Worm (Caenorhabditis elegans) whole organism, young adult: ENCODE results near the gene clec-196.

ENCODE experiments used
- B0019.2 ChIP-seq: fragments of 200-800 bp; sonication (Bioruptor generic); conservative IDR thresholded peaks from 2 replicates; pipeline ENCODE4 v1.3.6; 2022; ENCODE audit warnings: missing genetic modification reagents, missing genetic modification characterization, missing compliant biosample characterization
- D2030.7 ChIP-seq: fragments of 200-800 bp; sonication (Bioruptor generic); IDR thresholded peaks from 2 replicates; pipeline ENCODE4 v1.3.6; 2022; ENCODE audit warnings: missing genetic modification reagents, missing genetic modification characterization, missing compliant biosample characterization
- F10E7.11 ChIP-seq: sonication (generic microtip); optimal IDR thresholded peaks from 2 replicates; lab custom pipeline; 2017; ENCODE audit warnings: mild to moderate bottlenecking, missing genetic modification characterization, moderate library complexity, missing compliant biosample characterization
- F33H1.4 ChIP-seq: fragments of 200-800 bp; sonication (Bioruptor generic); IDR thresholded peaks from 2 replicates; pipeline ENCODE4 v1.3.6; 2022; ENCODE audit warnings: missing genetic modification reagents, missing genetic modification characterization, missing compliant biosample characterization
- F49E8.2 ChIP-seq: sonication (generic microtip); optimal IDR thresholded peaks from 3 replicates; lab custom pipeline; 2017; ENCODE audit warnings: missing genetic modification characterization, mild to moderate bottlenecking, missing compliant biosample characterization, antibody characterized with exemption, moderate library complexity; ENCODE audit not compliant: insufficient read depth
- F57C9.4 ChIP-seq: sonication (generic microtip); optimal IDR thresholded peaks from 2 replicates; lab custom pipeline; 2017; ENCODE audit warnings: mild to moderate bottlenecking, missing genetic modification characterization, missing compliant biosample characterization
- ZK185.1 ChIP-seq: sonication (generic microtip); optimal IDR thresholded peaks from 2 replicates; lab custom pipeline; 2016; ENCODE audit warnings: mild to moderate bottlenecking, missing genetic modification characterization, missing compliant biosample characterization; ENCODE audit not compliant: poor library complexity, severe bottlenecking
- akir-1 ChIP-seq: fragments of 200-800 bp; sonication (Bioruptor generic); optimal IDR thresholded peaks from 2 replicates; lab custom pipeline; 2018; ENCODE audit warnings: mild to moderate bottlenecking, missing genetic modification characterization, moderate library complexity, missing compliant biosample characterization
- ama-1 ChIP-seq, 3 experiments: fragments of 150-350 bp in 1 of 3; sonication (generic microtip) in 2 of 3; optimal IDR thresholded peaks; 2 replicates each; lab custom pipeline; 2014 to 2018; ENCODE audit warnings: missing biosample characterization in 2 of 3, missing genetic modification characterization in 2 of 3, missing genetic modification reagents in 2 of 3
- aptf-3 ChIP-seq: fragments of 200-800 bp; sonication (Bioruptor generic); IDR thresholded peaks from 2 replicates; pipeline ENCODE4 v1.3.6; 2022; ENCODE audit warnings: missing genetic modification characterization, missing compliant biosample characterization
- attf-5 ChIP-seq: fragments of 200-800 bp; sonication (Bioruptor generic); optimal IDR thresholded peaks from 2 replicates; lab custom pipeline; 2018; ENCODE audit warnings: mild to moderate bottlenecking, missing genetic modification characterization, missing compliant biosample characterization
- bed-2 ChIP-seq: fragments of 200-800 bp; sonication (Bioruptor generic); IDR thresholded peaks from 2 replicates; pipeline ENCODE4 v1.3.6; 2022; ENCODE audit warnings: missing genetic modification reagents, missing genetic modification characterization, missing compliant biosample characterization
- cebp-1 ChIP-seq, 2 experiments: fragments of 200-800 bp in 1 of 2; sonication (Bioruptor generic) in 1 of 2; sonication (generic microtip) in 1 of 2; IDR thresholded peaks in 1 of 2; optimal IDR thresholded peaks in 1 of 2; 2 replicates each; pipeline versions ENCODE4 v1.3.6 to Lab custom; 2017 to 2022; ENCODE audit warnings: missing compliant biosample characterization in 2 of 2, missing genetic modification characterization in 2 of 2, mild to moderate bottlenecking in 1 of 2, missing genetic modification reagents in 1 of 2, moderate library complexity in 1 of 2
- cebp-2 ChIP-seq: fragments of 200-800 bp; sonication (Bioruptor generic); IDR thresholded peaks from 2 replicates; pipeline ENCODE4 v1.3.6; 2022; ENCODE audit warnings: missing genetic modification characterization, missing compliant biosample characterization
- ceh-100 ChIP-seq: fragments of 200-800 bp; sonication (Bioruptor generic); IDR thresholded peaks from 2 replicates; pipeline ENCODE4 v1.3.6; 2022; ENCODE audit warnings: missing genetic modification reagents, missing genetic modification characterization, missing compliant biosample characterization
- ceh-91 ChIP-seq: fragments of 200-800 bp; sonication (Bioruptor generic); IDR thresholded peaks from 2 replicates; pipeline ENCODE4 v1.3.6; 2022; ENCODE audit warnings: missing genetic modification reagents, missing genetic modification characterization, missing compliant biosample characterization
- chd-7 ChIP-seq: sonication (generic microtip); optimal IDR thresholded peaks from 2 replicates; lab custom pipeline; 2016; ENCODE audit warnings: mild to moderate bottlenecking, missing genetic modification characterization, moderate library complexity, missing compliant biosample characterization
- die-1 ChIP-seq: sonication (generic microtip); optimal IDR thresholded peaks from 2 replicates; lab custom pipeline; 2016; ENCODE audit warnings: missing genotype, mild to moderate bottlenecking, missing genetic modification characterization, missing compliant biosample characterization
- dox-1 ChIP-seq: fragments of 200-800 bp; sonication (Bioruptor generic); IDR thresholded peaks from 2 replicates; pipeline ENCODE4 v1.3.6; 2022; ENCODE audit warnings: missing genetic modification reagents, missing genetic modification characterization, missing compliant biosample characterization
- efl-1 ChIP-seq: fragments of 150-350 bp; optimal IDR thresholded peaks from 2 replicates; lab custom pipeline; 2014; ENCODE audit warnings: missing biosample characterization, missing genetic modification reagents, missing genetic modification characterization
- egrh-3 ChIP-seq: fragments of 200-800 bp; sonication (Bioruptor generic); IDR thresholded peaks from 2 replicates; pipeline ENCODE4 v1.3.6; 2022; ENCODE audit warnings: missing genetic modification reagents, missing genetic modification characterization, missing compliant biosample characterization
- ets-4 ChIP-seq: fragments of 200-800 bp; sonication (Bioruptor generic); optimal IDR thresholded peaks from 2 replicates; lab custom pipeline; 2018; ENCODE audit warnings: mild to moderate bottlenecking, missing genetic modification characterization, missing compliant biosample characterization
- him-1 ChIP-seq: sonication (generic microtip); optimal IDR thresholded peaks from 2 replicates; lab custom pipeline; 2016; ENCODE audit warnings: missing genotype, missing genetic modification reagents, missing genetic modification characterization, missing compliant biosample characterization
- hlh-26 ChIP-seq: fragments of 200-800 bp; sonication (Bioruptor generic); conservative IDR thresholded peaks from 2 replicates; pipeline ENCODE4 v1.3.6; 2022; ENCODE audit warnings: missing genetic modification reagents, missing genetic modification characterization, missing compliant biosample characterization
- hsf-1 ChIP-seq: fragments of 200-800 bp; sonication (Bioruptor generic); IDR thresholded peaks from 2 replicates; pipeline ENCODE4 v1.3.6; 2022; ENCODE audit warnings: missing genetic modification reagents, missing genetic modification characterization, missing compliant biosample characterization
- let-526 ChIP-seq: fragments of 200-800 bp; sonication (Bioruptor generic); IDR thresholded peaks from 2 replicates; pipeline ENCODE4 v1.3.6; 2022; ENCODE audit warnings: missing genetic modification reagents, missing genetic modification characterization, missing compliant biosample characterization
- lin-35 ChIP-seq, 3 experiments: fragments of 150-350 bp in 2 of 3; sonication (generic microtip) in 1 of 3; optimal IDR thresholded peaks; 2 replicates each; lab custom pipeline; 2014 to 2018; ENCODE audit warnings: missing biosample characterization in 3 of 3, missing genetic modification characterization in 3 of 3, missing genetic modification reagents in 3 of 3
- lsl-1 ChIP-seq: fragments of 200-800 bp; sonication (Bioruptor generic); optimal IDR thresholded peaks from 2 replicates; lab custom pipeline; 2018; ENCODE audit warnings: mild to moderate bottlenecking, missing genetic modification characterization, moderate library complexity, missing compliant biosample characterization
- madf-8 ChIP-seq: fragments of 200-800 bp; sonication (Bioruptor generic); conservative IDR thresholded peaks from 2 replicates; pipeline ENCODE4 v1.3.6; 2022; ENCODE audit warnings: missing genetic modification reagents, missing genetic modification characterization, missing compliant biosample characterization
- mcd-1 ChIP-seq: fragments of 200-800 bp; sonication (Bioruptor generic); IDR thresholded peaks from 2 replicates; pipeline ENCODE4 v1.3.6; 2022; ENCODE audit warnings: missing genetic modification reagents, missing genetic modification characterization, missing compliant biosample characterization
- mes-4 ChIP-seq: sonication (generic microtip); optimal IDR thresholded peaks from 2 replicates; lab custom pipeline; 2016; ENCODE audit warnings: missing genotype, missing genetic modification characterization, missing compliant biosample characterization
- mxl-1 ChIP-seq: sonication (generic microtip); optimal IDR thresholded peaks from 2 replicates; lab custom pipeline; 2016; ENCODE audit warnings: missing genetic modification characterization, missing compliant biosample characterization
- nfya-1 ChIP-seq: sonication (generic microtip); optimal IDR thresholded peaks from 2 replicates; lab custom pipeline; 2017; ENCODE audit warnings: antibody characterized with exemption, missing compliant biosample characterization, missing genetic modification characterization, borderline replicate concordance; ENCODE audit not compliant: insufficient read depth
- nhr-120 ChIP-seq: fragments of 200-800 bp; sonication (Bioruptor generic); IDR thresholded peaks from 2 replicates; pipeline ENCODE4 v1.3.6; 2022; ENCODE audit warnings: missing genetic modification characterization, missing compliant biosample characterization
- nhr-80 ChIP-seq: sonication (generic microtip); optimal IDR thresholded peaks from 2 replicates; lab custom pipeline; 2016; ENCODE audit warnings: missing genetic modification characterization, missing compliant biosample characterization
- rcor-1 ChIP-seq: fragments of 200-800 bp; sonication (Bioruptor generic); IDR thresholded peaks from 2 replicates; pipeline ENCODE4 v1.3.6; 2022; ENCODE audit warnings: missing genetic modification reagents, missing genetic modification characterization, missing compliant biosample characterization
- repo-1 ChIP-seq: sonication (generic microtip); optimal IDR thresholded peaks from 2 replicates; lab custom pipeline; 2017; ENCODE audit warnings: mild to moderate bottlenecking, missing genetic modification characterization, missing compliant biosample characterization
- snpc-1.1 ChIP-seq: sonication (generic microtip); optimal IDR thresholded peaks from 2 replicates; lab custom pipeline; 2017; ENCODE audit warnings: missing genetic modification characterization, mild to moderate bottlenecking, missing compliant biosample characterization, antibody characterized with exemption, moderate library complexity, missing genotype, missing genetic modification reagents; ENCODE audit not compliant: insufficient read depth
- somi-1 ChIP-seq: fragments of 200-800 bp; sonication (Bioruptor generic); optimal IDR thresholded peaks from 2 replicates; lab custom pipeline; 2018; ENCODE audit warnings: mild to moderate bottlenecking, missing genetic modification characterization, missing compliant biosample characterization
- tlf-1 ChIP-seq: fragments of 200-800 bp; sonication (Bioruptor generic); optimal IDR thresholded peaks from 2 replicates; lab custom pipeline; 2018; ENCODE audit warnings: mild to moderate bottlenecking, missing genetic modification characterization, missing compliant biosample characterization
- unc-130 ChIP-seq: sonication (generic microtip); optimal IDR thresholded peaks from 2 replicates; lab custom pipeline; 2016; ENCODE audit warnings: missing genetic modification reagents, missing genetic modification characterization, missing compliant biosample characterization
- ztf-18 ChIP-seq: sonication (generic microtip); optimal IDR thresholded peaks from 2 replicates; lab custom pipeline; 2016; ENCODE audit warnings: missing genotype, mild to moderate bottlenecking, missing genetic modification characterization, missing compliant biosample characterization
- ztf-26 ChIP-seq: sonication (generic microtip); optimal IDR thresholded peaks from 2 replicates; lab custom pipeline; 2017; ENCODE audit warnings: missing genetic modification characterization, missing compliant biosample characterization
- ztf-28 ChIP-seq: fragments of 200-800 bp; sonication (Bioruptor generic); IDR thresholded peaks from 2 replicates; pipeline ENCODE4 v1.3.6; 2022; ENCODE audit warnings: missing genetic modification reagents, missing genetic modification characterization, missing compliant biosample characterization

clec-196 gene

DNA sequence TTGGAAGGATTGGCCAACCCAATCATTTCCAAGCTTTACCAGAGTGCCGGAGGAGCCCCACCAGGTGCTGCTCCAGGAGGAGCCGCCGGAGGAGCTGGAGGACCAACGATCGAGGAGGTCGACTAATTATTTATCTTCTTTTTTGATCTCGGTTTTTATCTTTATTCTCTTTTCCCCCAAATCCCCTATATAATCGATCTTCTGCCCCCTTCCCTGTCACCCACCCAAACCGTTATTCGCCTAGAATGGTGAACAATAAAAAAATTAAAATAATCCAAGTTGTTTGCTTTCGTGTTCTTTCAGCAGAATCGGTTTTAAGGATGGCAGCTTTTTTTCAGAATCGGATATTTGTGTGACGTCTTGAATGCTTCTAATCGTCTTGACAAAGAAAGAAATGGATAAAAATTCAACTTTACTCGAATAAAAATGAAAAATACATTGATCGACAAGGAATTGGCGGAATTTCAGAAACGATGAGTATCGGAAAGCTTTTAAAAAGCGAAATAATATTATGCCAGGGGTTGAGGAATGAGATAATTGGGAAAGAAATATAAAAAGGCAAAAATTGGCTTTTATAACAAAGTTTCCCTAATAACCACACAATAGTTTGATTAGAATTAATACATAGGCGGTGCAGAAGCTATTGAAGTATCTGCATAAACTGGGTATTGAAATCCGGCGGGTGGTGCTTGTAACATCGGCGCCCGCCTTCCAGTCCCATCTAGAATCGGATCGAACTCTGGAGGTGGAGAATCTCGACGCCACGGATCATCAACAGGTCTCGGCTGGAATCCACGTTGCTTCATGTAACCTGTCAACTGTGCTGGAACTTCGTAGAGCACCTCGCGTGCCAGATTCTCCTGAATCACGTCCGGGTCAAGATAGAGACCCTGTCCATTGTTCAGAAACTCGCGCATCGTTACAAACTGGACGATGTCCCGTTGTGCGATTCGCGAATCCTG lies 4.6 kb downstream of the clec-196 start (continued):
- peak; percentile 13 for TF ChIP-seq mes-4 (tag; lab: Kevin White, UChicago)
- 0 out of 2 replicates have a peak, but pooled peaks have one; percentile 13 for TF ChIP-seq let-526
- peak; percentile 1 for TF ChIP-seq ets-4 (GFP tag; lab: Kevin White, UChicago)
- peak; percentile 97 for TF ChIP-seq repo-1 (tag; lab: Kevin White, UChicago)
- 0 out of 2 replicates have a peak, but pooled peaks have one; percentile 46 for TF ChIP-seq cebp-1 (GFP tag; IDR thresholded peaks at IDR 0.05; lab: Robert Waterston, UW)
- TF ChIP-seq cebp-1 (tag; optimal IDR thresholded peaks at IDR 0.05; lab: Kevin White, UChicago): peak; percentile 85
- TF ChIP-seq cebp-2: no peak
- TF ChIP-seq lsl-1 (GFP tag; lab: Kevin White, UChicago): peak; percentile 65
- TF ChIP-seq nhr-120: no peak
- TF ChIP-seq F49E8.2 (tag; lab: Kevin White, UChicago): peak; percentile 98
- TF ChIP-seq chd-7 (tag; lab: Kevin White, UChicago): peak; percentile 64
- no peak for TF ChIP-seq ztf-28
- TF ChIP-seq attf-5 (GFP tag; lab: Kevin White, UChicago): peak; percentile 72
- TF ChIP-seq ceh-100 (GFP tag; lab: Robert Waterston, UW): peak; percentile 79; the same call in 1 of the 2 replicates
- TF ChIP-seq mcd-1: peak; percentile 63
- peak; percentile 99 for TF ChIP-seq ama-1 (optimal IDR thresholded peaks at IDR 0.05; lab: Kevin White, UChicago)
- peak; percentile 89 to 95 for TF ChIP-seq ama-1 (GFP tag; optimal IDR thresholded peaks at IDR 0.05; lab: Kevin White, UChicago)
- peak; percentile 31 for TF ChIP-seq efl-1 (GFP tag; lab: Kevin White, UChicago)
- TF ChIP-seq bed-2 (GFP tag; lab: Robert Waterston, UW): no peak; the same call in 1 of the 2 replicates
- TF ChIP-seq F57C9.4 (tag; lab: Kevin White, UChicago): peak; percentile 65
- no peak; the same call in 1 of the 2 replicates for TF ChIP-seq ceh-91
- TF ChIP-seq hlh-26 (GFP tag; lab: Robert Waterston, UW): no peak
- TF ChIP-seq tlf-1 (GFP tag; lab: Kevin White, UChicago): peak; percentile 96
- peak; percentile 67 for TF ChIP-seq ZK185.1
- TF ChIP-seq akir-1 (GFP tag; lab: Kevin White, UChicago): no peak
- peak; percentile 82; the same call in 1 of the 2 replicates for TF ChIP-seq D2030.7 (GFP tag; lab: Robert Waterston, UW)
- TF ChIP-seq rcor-1 (GFP tag; lab: Robert Waterston, UW): peak; percentile 84
- TF ChIP-seq B0019.2: peak; percentile 27; the same call in 1 of the 2 replicates
- no peak for TF ChIP-seq mxl-1 (tag; lab: Kevin White, UChicago)
- peak; percentile 67 for TF ChIP-seq him-1
- TF ChIP-seq lin-35 (GFP tag; optimal IDR thresholded peaks at IDR 0.05; lab: Kevin White, UChicago): peak in 2 of 3 experiments; percentile 69 to 70
- TF ChIP-seq die-1 (tag; lab: Kevin White, UChicago): peak; percentile 58
- peak; percentile 43 for TF ChIP-seq somi-1 (GFP tag; lab: Kevin White, UChicago)
- peak; percentile 82 for TF ChIP-seq dox-1
- peak; percentile 73; the same call in 1 of the 2 replicates for TF ChIP-seq aptf-3
- TF ChIP-seq ztf-26: peak; percentile 59
- peak; percentile 72 for TF ChIP-seq snpc-1.1 (tag; lab: Kevin White, UChicago)
- TF ChIP-seq hsf-1 (GFP tag; lab: Robert Waterston, UW): peak; percentile 91
- TF ChIP-seq F33H1.4 (GFP tag; lab: Robert Waterston, UW): peak; percentile 6; the same call in 1 of the 2 replicates
- TF ChIP-seq nhr-80 (tag; lab: Kevin White, UChicago): peak; percentile 14
- TF ChIP-seq unc-130 (GFP tag; lab: Kevin White, UChicago): peak; percentile 58
- peak; percentile 67 for TF ChIP-seq F10E7.11 (tag; lab: Kevin White, UChicago)
- TF ChIP-seq egrh-3 (GFP tag; lab: Robert Waterston, UW): peak; percentile 88
- TF ChIP-seq nfya-1 (tag; lab: Kevin White, UChicago): no peak
- peak; percentile 23 for TF ChIP-seq madf-8 (GFP tag; lab: Robert Waterston, UW)
- peak; percentile 75 for TF ChIP-seq ztf-18
